Worm (Caenorhabditis elegans) whole organism, mixed stage, embryonic: ENCODE measurements around the gene mmaa-1.

Experiments used
- ces-1 ChIP-seq: fragments of 150-350 bp; optimal IDR thresholded peaks from 2 replicates; lab custom pipeline; 2014; ENCODE audit warnings: missing biosample characterization, missing genetic modification reagents, missing genetic modification characterization
- drap-1 ChIP-seq: fragments of 200-800 bp; sonication (Bioruptor generic); optimal IDR thresholded peaks from 3 replicates; lab custom pipeline; 2018; ENCODE audit warnings: mild to moderate bottlenecking, missing genetic modification characterization, missing compliant biosample characterization
- ham-2 ChIP-seq: fragments of 200-800 bp; sonication (Bioruptor generic); optimal IDR thresholded peaks from 2 replicates; lab custom pipeline; 2018; ENCODE audit warnings: mild to moderate bottlenecking, missing genetic modification characterization, missing compliant biosample characterization
- lsy-2 ChIP-seq: fragments of 150-350 bp; optimal IDR thresholded peaks from 2 replicates; lab custom pipeline; 2014; ENCODE audit warnings: missing biosample characterization, missing genetic modification characterization
- nhr-28 ChIP-seq: fragments of 150-350 bp; optimal IDR thresholded peaks from 2 replicates; lab custom pipeline; 2014; ENCODE audit warnings: missing biosample characterization, missing genetic modification characterization
- unc-39 ChIP-seq: fragments of 150-350 bp; optimal IDR thresholded peaks from 2 replicates; lab custom pipeline; 2014; ENCODE audit warnings: missing biosample characterization, missing genetic modification characterization
- unc-62 ChIP-seq: fragments of 150-350 bp; optimal IDR thresholded peaks from 2 replicates; lab custom pipeline; 2014; ENCODE audit warnings: missing biosample characterization, missing genetic modification reagents, missing genetic modification characterization
- ztf-11 ChIP-seq: fragments of 150-350 bp; optimal IDR thresholded peaks from 2 replicates; lab custom pipeline; 2014; ENCODE audit warnings: missing biosample characterization, missing genetic modification characterization

DNA sequence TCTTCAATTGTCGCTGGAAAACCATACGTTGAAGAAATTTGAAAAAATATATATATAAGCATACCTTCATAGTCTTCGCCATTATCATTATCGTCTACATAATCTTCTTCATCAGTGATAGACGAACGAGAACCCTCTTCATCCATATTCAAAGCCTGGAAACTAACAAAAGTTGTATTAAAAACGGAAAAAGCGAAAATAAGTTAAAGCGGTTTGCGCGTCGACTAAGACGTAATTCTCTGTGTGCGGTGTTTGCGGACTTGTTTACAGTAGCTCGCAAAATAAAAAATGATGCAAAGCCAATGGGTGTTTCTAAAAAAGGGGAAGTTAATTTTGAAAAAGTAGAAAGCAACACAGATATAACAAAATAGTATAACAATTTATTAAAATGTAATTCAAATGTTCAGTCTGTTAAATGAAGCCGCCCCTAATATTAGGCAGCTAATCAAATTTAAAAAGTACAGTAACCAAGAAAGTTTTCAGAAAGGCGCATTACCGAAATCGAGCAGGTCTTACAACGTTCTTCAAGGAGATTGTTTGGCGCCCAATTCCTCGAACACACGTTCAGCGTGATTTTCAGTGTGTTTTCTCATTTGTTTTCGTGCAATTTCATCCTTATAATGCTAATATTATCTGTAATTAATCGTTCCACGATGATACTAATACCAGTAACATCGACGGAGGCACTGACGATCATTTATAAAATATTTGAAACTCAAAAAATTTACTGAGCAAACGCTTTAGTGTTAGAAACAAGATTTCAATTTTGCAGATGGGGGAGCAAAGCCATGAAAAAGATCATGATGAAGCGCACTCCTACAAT lies 31.1 kb upstream of the mmaa-1 start, which contains the start of the genes T07F8.4 and gld-3:
- no peak for TF ChIP-seq ztf-11 (tag; lab: Kevin White, UChicago)
- TF ChIP-seq unc-62 (GFP tag; lab: Kevin White, UChicago) = no peak
- TF ChIP-seq lsy-2 (tag; lab: Kevin White, UChicago) = peak; percentile 93
- no peak for TF ChIP-seq drap-1 (GFP tag; lab: Kevin White, UChicago)
- TF ChIP-seq nhr-28 (tag; lab: Kevin White, UChicago) = no peak
- no peak for TF ChIP-seq ces-1 (GFP tag; lab: Kevin White, UChicago)
- no peak for TF ChIP-seq ham-2 (GFP tag; lab: Kevin White, UChicago)
- TF ChIP-seq unc-39 = no peak
